Fruit fly (Drosophila melanogaster): ENCODE data around the gene Cpr76Bc.
A peak's percentile ranks its signal among the peaks of the same experiment; 100 is the strongest.
"Not testable (repeated sequence)": the region's sequence is repeated elsewhere in the genome, so short reads cannot be mapped to it uniquely, and the experiment has no call there.

Gene Cpr76Bc

DNA sequence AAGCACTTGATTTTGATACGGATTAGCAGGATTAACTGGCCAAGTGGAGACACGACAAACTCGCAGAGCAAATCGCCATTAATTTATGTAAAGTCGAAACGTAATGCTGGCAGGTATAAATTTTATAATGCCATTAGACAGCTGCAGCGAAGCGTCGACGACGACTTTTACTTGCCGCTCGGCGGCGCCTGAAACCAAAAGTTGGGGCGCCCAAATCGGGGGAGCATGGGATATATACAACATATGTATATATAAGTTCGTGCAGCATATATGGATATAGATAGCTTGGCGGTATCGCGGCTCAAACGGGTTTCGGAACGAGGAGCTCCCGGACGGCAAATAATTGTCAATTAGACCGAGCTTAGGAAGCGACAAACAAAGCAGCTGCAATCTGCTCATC lies at the start of gene Cpr76Bc:
TSS of gene Cpr76Bc (plus strand) at position 301 of the 400 bp plus-strand sequence.
- TF ChIP-seq Hr96 (GFP tag; optimal IDR thresholded peaks at IDR 0.05) (no peak), CG14711 (tag; optimal IDR thresholded peaks at IDR 0.05) (no peak), bab1 (GFP tag; optimal IDR thresholded peaks at IDR 0.05) (no peak), ovo (GFP tag; optimal IDR thresholded peaks at IDR 0.05) (no peak), Mnt (GFP tag; optimal IDR thresholded peaks at IDR 0.05) (no peak)

DNA sequence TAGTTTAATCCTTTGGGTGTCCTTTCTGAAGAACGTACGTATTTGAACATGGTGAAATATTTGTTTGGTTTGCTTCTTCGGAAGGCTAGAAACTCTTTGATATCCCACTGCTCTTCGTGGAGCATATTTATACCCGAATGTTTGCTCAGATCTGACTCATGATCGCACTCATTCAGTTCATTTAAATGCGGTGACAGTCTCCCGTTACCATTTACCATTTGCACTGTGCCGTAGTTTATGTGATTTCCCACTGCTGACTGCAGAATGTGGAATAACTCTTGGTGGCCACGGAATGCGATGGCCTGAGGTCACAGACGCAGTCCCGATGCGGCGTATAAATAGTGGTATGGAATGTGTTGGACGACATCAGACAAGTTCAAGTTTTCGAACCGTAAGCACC lies 48.6 kb upstream of the Cpr76Bc start, which contains the start of the genes 825-Oak and CG12519:
TSS of gene 825-Oak (minus strand) at position 101 of the 400 bp plus-strand sequence.
TSS of gene CG12519 (plus strand) at position 364 of the 400 bp plus-strand sequence.
- TF ChIP-seq kay (GFP tag; ENCODE audit: borderline replicate concordance); CG11617 (GFP tag; optimal IDR thresholded peaks at IDR 0.05); CG5204 (GFP tag; optimal IDR thresholded peaks at IDR 0.05): not testable (repeated sequence)

DNA sequence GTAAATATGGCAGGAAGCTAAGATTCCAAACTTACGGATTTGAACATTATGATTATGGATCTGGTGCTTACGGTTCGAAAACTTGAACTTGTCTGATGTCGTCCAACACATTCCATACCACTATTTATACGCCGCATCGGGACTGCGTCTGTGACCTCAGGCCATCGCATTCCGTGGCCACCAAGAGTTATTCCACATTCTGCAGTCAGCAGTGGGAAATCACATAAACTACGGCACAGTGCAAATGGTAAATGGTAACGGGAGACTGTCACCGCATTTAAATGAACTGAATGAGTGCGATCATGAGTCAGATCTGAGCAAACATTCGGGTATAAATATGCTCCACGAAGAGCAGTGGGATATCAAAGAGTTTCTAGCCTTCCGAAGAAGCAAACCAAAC lies 45.3 kb upstream of the Cpr76Bc start, which contains the start of the genes CG18294 and CG32213:
TSS of gene CG18294 (minus strand) at position 101 of the 400 bp plus-strand sequence.
TSS of gene CG32213 (plus strand) at position 362 of the 400 bp plus-strand sequence.
- TF ChIP-seq Clk (GFP tag; optimal IDR thresholded peaks at IDR 0.05); cnc (optimal IDR thresholded peaks at IDR 0.05); tj (GFP tag; optimal IDR thresholded peaks at IDR 0.05): not testable (repeated sequence)

DNA sequence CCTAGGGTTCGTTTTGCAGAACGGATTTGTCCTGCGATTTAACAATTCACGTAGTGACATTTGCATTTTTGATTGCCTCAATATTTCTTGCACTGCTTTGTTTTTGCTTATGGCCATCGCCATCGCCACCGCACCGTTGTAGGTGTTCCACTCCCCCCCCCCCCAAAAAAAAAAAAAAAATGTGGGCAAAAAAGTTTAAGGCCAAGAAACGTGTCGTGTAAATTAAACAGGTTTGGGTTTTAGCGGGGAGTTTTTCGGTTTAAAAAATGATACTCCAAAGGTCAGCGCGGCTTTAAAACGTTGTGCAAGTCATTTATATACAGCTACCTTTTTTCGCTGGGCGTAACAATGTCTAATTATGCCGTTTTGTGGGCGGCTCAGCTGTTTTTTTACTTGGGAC lies 39.5 kb upstream of the Cpr76Bc start:
- TF ChIP-seq ovo (GFP tag; optimal IDR thresholded peaks at IDR 0.05) (no peak), CG7101 (tag; optimal IDR thresholded peaks at IDR 0.05) (no peak), Clk (GFP tag; optimal IDR thresholded peaks at IDR 0.05) (no peak), cic (GFP tag; optimal IDR thresholded peaks at IDR 0.05) (no peak), CG11617 (GFP tag; optimal IDR thresholded peaks at IDR 0.05) (no peak), kay (GFP tag; ENCODE audit: borderline replicate concordance) (no peak), cnc (optimal IDR thresholded peaks at IDR 0.05) (no peak), bab1 (GFP tag; optimal IDR thresholded peaks at IDR 0.05) (no peak), CG33017 (tag; optimal IDR thresholded peaks at IDR 0.05) (no peak), CG12768 (GFP tag; optimal IDR thresholded peaks at IDR 0.05) (no peak), Crg-1 (GFP tag; optimal IDR thresholded peaks at IDR 0.05) (no peak), toe (GFP tag; optimal IDR thresholded peaks at IDR 0.05) (no peak), Hr96 (GFP tag; optimal IDR thresholded peaks at IDR 0.05) (no peak), CG14711 (tag; optimal IDR thresholded peaks at IDR 0.05) (no peak), CG5204 (GFP tag; optimal IDR thresholded peaks at IDR 0.05) (no peak)

DNA sequence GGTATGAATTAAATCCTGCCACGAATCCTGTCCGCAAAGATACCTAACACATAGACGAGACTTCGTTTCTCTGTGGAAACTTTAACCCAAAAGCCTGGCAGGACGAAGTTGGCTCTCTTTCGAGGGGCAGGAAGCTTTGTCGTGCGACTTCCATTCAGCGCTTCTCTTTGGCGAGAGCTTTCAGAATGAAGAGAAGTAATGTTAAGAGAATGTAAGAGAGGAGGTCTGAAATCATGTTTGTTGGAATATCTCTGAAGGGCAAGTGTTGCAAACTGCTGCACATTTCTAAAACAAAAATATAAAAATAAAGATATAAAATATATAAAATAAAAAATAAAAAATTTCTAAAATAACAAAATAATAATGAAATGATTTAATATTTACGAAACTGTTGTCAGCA lies 38.7 kb upstream of the Cpr76Bc start:
- no peak for TF ChIP-seq cic (GFP tag; optimal IDR thresholded peaks at IDR 0.05)
- no peak for TF ChIP-seq Hr96 (GFP tag; optimal IDR thresholded peaks at IDR 0.05)
- no peak for TF ChIP-seq CG12768 (GFP tag; optimal IDR thresholded peaks at IDR 0.05)
- TF ChIP-seq CG1620 (GFP tag; optimal IDR thresholded peaks at IDR 0.05), result no peak
- no peak for TF ChIP-seq ovo (GFP tag; optimal IDR thresholded peaks at IDR 0.05)
- no peak for TF ChIP-seq CG11617 (GFP tag; optimal IDR thresholded peaks at IDR 0.05)
- TF ChIP-seq toe (GFP tag; optimal IDR thresholded peaks at IDR 0.05), result no peak
- no peak for TF ChIP-seq CG7045 (GFP tag; optimal IDR thresholded peaks at IDR 0.05)
- TF ChIP-seq CG5204 (GFP tag; optimal IDR thresholded peaks at IDR 0.05), result no peak
- TF ChIP-seq CG7101 (tag; optimal IDR thresholded peaks at IDR 0.05), result no peak
- no peak for TF ChIP-seq Crg-1 (GFP tag; optimal IDR thresholded peaks at IDR 0.05)
- no peak for TF ChIP-seq CG33017 (tag; optimal IDR thresholded peaks at IDR 0.05)
- no peak for TF ChIP-seq Mnt (GFP tag; optimal IDR thresholded peaks at IDR 0.05)
- TF ChIP-seq tj (GFP tag; optimal IDR thresholded peaks at IDR 0.05), result no peak
- TF ChIP-seq Clk (GFP tag; optimal IDR thresholded peaks at IDR 0.05), result no peak
- TF ChIP-seq kay (GFP tag; ENCODE audit: borderline replicate concordance), result no peak
- no peak for TF ChIP-seq cnc (optimal IDR thresholded peaks at IDR 0.05)
- no peak for TF ChIP-seq pad (GFP tag; optimal IDR thresholded peaks at IDR 0.05)
- no peak for TF ChIP-seq bab1 (GFP tag; optimal IDR thresholded peaks at IDR 0.05)
- TF ChIP-seq CG14711 (tag; optimal IDR thresholded peaks at IDR 0.05), result no peak

DNA sequence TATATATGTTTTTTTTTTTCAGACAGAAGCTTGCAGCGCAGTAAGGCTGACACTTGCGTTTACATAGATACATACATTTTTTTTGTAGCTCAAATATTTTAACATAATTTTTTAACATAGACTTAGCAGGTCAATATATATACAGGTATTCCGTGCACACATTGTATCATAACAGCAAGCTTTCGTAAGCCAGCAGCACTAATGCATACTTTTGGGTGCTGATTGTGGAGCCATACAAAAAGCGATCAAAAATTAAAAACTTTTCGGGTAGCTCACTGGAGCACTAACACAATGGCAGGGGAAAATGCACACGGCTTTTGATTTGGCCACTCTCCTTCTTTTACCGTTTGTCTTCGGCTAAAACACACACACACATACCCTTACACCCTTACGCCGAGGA lies 37.7 kb upstream of the Cpr76Bc start:
- peak; percentile 49 for TF ChIP-seq kay (GFP tag; ENCODE audit: borderline replicate concordance)
- TF ChIP-seq CG11617 (GFP tag; optimal IDR thresholded peaks at IDR 0.05), result no peak

DNA sequence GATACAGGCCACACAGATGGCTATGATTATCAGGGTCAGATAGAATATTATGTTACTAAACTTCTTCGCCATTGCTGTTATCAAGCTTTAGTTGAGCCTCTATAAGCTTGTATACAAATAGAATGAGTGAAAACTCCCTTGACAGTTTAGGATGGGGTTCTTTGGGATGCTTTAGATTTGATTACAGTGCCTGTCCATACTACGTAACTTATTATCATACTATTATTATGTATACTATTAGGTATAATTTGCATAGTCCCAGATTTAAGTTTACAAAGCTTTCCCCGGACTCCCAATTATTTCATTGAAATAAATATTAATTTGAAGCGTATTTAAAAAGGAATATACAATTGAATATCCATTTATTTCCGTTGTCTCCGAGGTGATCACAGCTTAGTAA lies 34.3 kb upstream of the Cpr76Bc start, which contains the start of gene brv1:
TSS of gene brv1 (minus strand) at position 101 of the 400 bp plus-strand sequence.
- TF ChIP-seq Hr96 (GFP tag; optimal IDR thresholded peaks at IDR 0.05), result no peak
- TF ChIP-seq CG7101 (tag; optimal IDR thresholded peaks at IDR 0.05), result no peak
- no peak for TF ChIP-seq Crg-1 (GFP tag; optimal IDR thresholded peaks at IDR 0.05)
- TF ChIP-seq bab1 (GFP tag; optimal IDR thresholded peaks at IDR 0.05), result no peak
- no peak for TF ChIP-seq ovo (GFP tag; optimal IDR thresholded peaks at IDR 0.05)

DNA sequence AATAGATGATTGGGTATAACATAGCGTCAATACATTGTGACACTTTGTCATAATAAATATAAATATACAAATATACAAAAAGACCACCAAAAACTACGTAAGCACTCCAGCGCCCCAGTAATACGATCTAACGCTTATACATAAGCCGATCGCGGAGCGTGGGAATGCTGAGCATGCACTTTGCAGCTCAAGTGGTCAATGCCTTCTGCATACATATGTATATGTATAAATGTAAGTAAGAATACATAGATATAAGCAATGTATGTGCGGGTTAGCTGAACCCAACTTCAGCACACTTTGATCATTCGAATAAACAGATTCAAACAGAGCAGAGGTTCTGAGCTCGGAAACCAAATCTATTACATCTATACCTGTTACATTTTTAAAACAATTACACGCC lies 33.5 kb upstream of the Cpr76Bc start, which contains the start of gene CG32212:
TSS of gene CG32212 (plus strand) at position 301 of the 400 bp plus-strand sequence.
- TF ChIP-seq Mnt (GFP tag; optimal IDR thresholded peaks at IDR 0.05); CG7045 (GFP tag; optimal IDR thresholded peaks at IDR 0.05); cnc (optimal IDR thresholded peaks at IDR 0.05): not testable (repeated sequence)
